Worm (Caenorhabditis elegans): ENCODE measurements around the gene tmem-231.
A peak's percentile ranks its signal among the peaks of the same experiment; 100 is the strongest.

The tmem-231 gene

ce11 chrIV:8432709-8433108, 6.1 kb downstream of the tmem-231 start, which contains the start of the genes T26A8.4 and pdtf-1 (continued):
- TF ChIP-seq ceh-24 (tag; optimal IDR thresholded peaks at IDR 0.05) (no peak), K09A11.1 (tag; optimal IDR thresholded peaks at IDR 0.05; ENCODE audit: insufficient read depth) (peak; percentile 50), ceh-18 (tag; optimal IDR thresholded peaks at IDR 0.05) (peak; percentile 85), unc-55 (GFP tag; optimal IDR thresholded peaks at IDR 0.05) (peak; percentile 87), C08G9.2 (tag; optimal IDR thresholded peaks at IDR 0.05) (no peak), syd-9 (tag; optimal IDR thresholded peaks at IDR 0.05) (peak; percentile 37), lin-11 (tag; optimal IDR thresholded peaks at IDR 0.05) (peak; percentile 6), hlh-13 (GFP tag; optimal IDR thresholded peaks at IDR 0.05) (no peak), dve-1 (tag; optimal IDR thresholded peaks at IDR 0.05) (peak; percentile 65)

- TF ChIP-seq unc-3 (GFP tag; conservative IDR thresholded peaks at IDR 0.05) = no peak
- no peak for TF ChIP-seq unc-3 (tag; optimal IDR thresholded peaks at IDR 0.05)
- TF ChIP-seq rnt-1 (tag; optimal IDR thresholded peaks at IDR 0.05) = no peak
- no peak for TF ChIP-seq ceh-48 (tag; optimal IDR thresholded peaks at IDR 0.05)
- no peak for TF ChIP-seq T23F11.4 (GFP tag; optimal IDR thresholded peaks at IDR 0.05)
Observed at ce11 chrIV:8446904-8447303, 20.3 kb downstream of the tmem-231 start, which contains the start of gene T01B11.1. Gene T01B11.1, plus strand, starts transcription at chrIV:8447204.

- TF ChIP-seq odd-2 (tag; optimal IDR thresholded peaks at IDR 0.05) (no peak), ceh-18 (tag; optimal IDR thresholded peaks at IDR 0.05) (no peak), K09A11.1 (tag; optimal IDR thresholded peaks at IDR 0.05; ENCODE audit: insufficient read depth) (no peak)
Observed at ce11 chrIV:8449869-8450268, 23.3 kb downstream of the tmem-231 start.

ce11 chrIV:8450534-8450933, 23.9 kb downstream of the tmem-231 start:
- TF ChIP-seq dmd-4 (tag; optimal IDR thresholded peaks at IDR 0.05; ENCODE audit: borderline replicate concordance) (no peak), pros-1 (tag; optimal IDR thresholded peaks at IDR 0.05) (no peak), pha-4 (tag; optimal IDR thresholded peaks at IDR 0.05) (no peak), ceh-34 (tag; optimal IDR thresholded peaks at IDR 0.05) (no peak), nfya-1 (tag; optimal IDR thresholded peaks at IDR 0.05) (no peak), elt-2 (tag; optimal IDR thresholded peaks at IDR 0.05) (peak; percentile 99), ceh-2 (tag; optimal IDR thresholded peaks at IDR 0.05) (no peak)

ce11 chrIV:8451709-8452248, 25.2 kb downstream of the tmem-231 start, which contains the start of gene eppl-1:
Gene eppl-1, minus strand, starts transcription at chrIV:8451759.
- TF ChIP-seq elt-2 (tag; optimal IDR thresholded peaks at IDR 0.05) = peak; percentile 37
- TF ChIP-seq sdc-2 (tag; optimal IDR thresholded peaks at IDR 0.05) = no peak

DNA sequence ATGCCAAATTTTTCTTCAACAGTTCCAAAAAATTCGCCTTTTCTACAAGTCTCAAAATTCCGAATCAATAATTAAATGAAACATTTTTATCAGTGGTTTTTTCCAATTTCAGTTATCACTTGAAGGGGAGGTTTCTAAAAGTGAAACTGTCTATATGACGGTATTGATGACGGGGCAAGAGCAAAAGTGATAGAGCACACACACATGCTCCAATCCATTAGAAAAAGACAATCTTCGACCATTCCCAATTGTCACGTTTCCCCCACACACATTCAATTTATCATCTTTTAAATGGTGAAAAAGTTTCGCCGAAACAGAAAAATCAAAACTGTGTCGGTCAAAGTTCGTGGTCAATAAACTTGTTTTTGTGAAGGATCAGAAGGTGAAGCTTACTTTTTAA, 26.6 kb downstream of the tmem-231 start:
- TF ChIP-seq pha-4 (tag; optimal IDR thresholded peaks at IDR 0.05) = no peak
- TF ChIP-seq sox-2 (GFP tag; IDR thresholded peaks at IDR 0.05) = no peak
- no peak for TF ChIP-seq ceh-19 (GFP tag; optimal IDR thresholded peaks at IDR 0.05)
- no peak for TF ChIP-seq ceh-45 (GFP tag; IDR thresholded peaks at IDR 0.05)
- TF ChIP-seq ceh-6 (GFP tag; optimal IDR thresholded peaks at IDR 0.05) = no peak
- TF ChIP-seq odd-2 (tag; optimal IDR thresholded peaks at IDR 0.05) = no peak
- TF ChIP-seq fkh-6 (tag; optimal IDR thresholded peaks at IDR 0.05) = no peak
- no peak for TF ChIP-seq zip-5 (tag; optimal IDR thresholded peaks at IDR 0.05)
- TF ChIP-seq ceh-18 (tag; optimal IDR thresholded peaks at IDR 0.05) = no peak
- TF ChIP-seq lin-11 (tag; optimal IDR thresholded peaks at IDR 0.05) = no peak
- no peak for TF ChIP-seq eyg-1 (tag; optimal IDR thresholded peaks at IDR 0.05)
- no peak for TF ChIP-seq dve-1 (tag; optimal IDR thresholded peaks at IDR 0.05)
- no peak for TF ChIP-seq ets-4 (tag; optimal IDR thresholded peaks at IDR 0.05)
- TF ChIP-seq mec-3 (tag; optimal IDR thresholded peaks at IDR 0.05; ENCODE audit: borderline replicate concordance) = no peak

Measured in whole organism, late embryonic.